Worm (Caenorhabditis elegans) whole organism, L4 larva: ENCODE results near the gene clpf-1.

Source experiments
- aly-2 ChIP-seq: sonication (generic microtip); optimal IDR thresholded peaks from 2 replicates; lab custom pipeline; 2018; ENCODE audit warnings: missing biosample characterization, missing genetic modification characterization
- ama-1 ChIP-seq: fragments of 150-350 bp; optimal IDR thresholded peaks from 2 replicates; lab custom pipeline; 2014; ENCODE audit warnings: inconsistent platforms, mixed read lengths
- ceh-20 ChIP-seq: fragments of 200-800 bp; sonication (Bioruptor generic); IDR thresholded peaks from 2 replicates; pipeline ENCODE4 v1.3.6; 2022; ENCODE audit warnings: missing genetic modification reagents, missing genetic modification characterization, missing compliant biosample characterization
- daf-12 ChIP-seq: fragments of 150-350 bp; optimal IDR thresholded peaks from 2 replicates; lab custom pipeline; 2014; ENCODE audit warnings: missing biosample characterization, missing genetic modification reagents, missing genetic modification characterization
- hlh-11 ChIP-seq: fragments of 200-800 bp; sonication (Bioruptor generic); optimal IDR thresholded peaks from 2 replicates; lab custom pipeline; 2018; ENCODE audit warnings: mild to moderate bottlenecking, missing genetic modification characterization, missing compliant biosample characterization
- lin-39 ChIP-seq: fragments of 150-350 bp; optimal IDR thresholded peaks from 2 replicates; lab custom pipeline; 2014; ENCODE audit warnings: missing biosample characterization, missing genetic modification reagents, missing genetic modification characterization
- nhr-237 ChIP-seq: sonication (generic microtip); optimal IDR thresholded peaks from 2 replicates; lab custom pipeline; 2017; ENCODE audit warnings: missing biosample characterization, missing genetic modification characterization
- nhr-28 ChIP-seq: fragments of 150-350 bp; optimal IDR thresholded peaks from 2 replicates; lab custom pipeline; 2014; ENCODE audit warnings: missing biosample characterization, missing genetic modification characterization
- nhr-76 ChIP-seq: fragments of 150-350 bp; optimal IDR thresholded peaks from 2 replicates; lab custom pipeline; 2014; ENCODE audit warnings: missing biosample characterization, missing genetic modification characterization
- pha-4 ChIP-seq, 2 experiments: fragments of 150-350 bp in 1 of 2; fragments of 200-800 bp in 1 of 2; sonication (Bioruptor generic) in 1 of 2; IDR thresholded peaks in 1 of 2; optimal IDR thresholded peaks in 1 of 2; 2 replicates each; pipeline versions ENCODE4 v1.3.6 to Lab custom; 2014 to 2022; ENCODE audit warnings: missing genetic modification characterization in 2 of 2, missing genetic modification reagents in 2 of 2, missing biosample characterization in 1 of 2, missing compliant biosample characterization in 1 of 2

- TF ChIP-seq ama-1 (lab: Kevin White, UChicago) (no peak), aly-2 (tag; lab: Kevin White, UChicago) (no peak), nhr-237 (tag; lab: Kevin White, UChicago) (no peak), pha-4 (GFP tag; IDR thresholded peaks at IDR 0.05; lab: Robert Waterston, UW) (no peak), pha-4 (tag; optimal IDR thresholded peaks at IDR 0.05; lab: Kevin White, UChicago) (no peak), nhr-76 (no peak), nhr-28 (tag; lab: Kevin White, UChicago) (peak; percentile 20), daf-12 (tag; lab: Kevin White, UChicago) (no peak), ceh-20 (GFP tag; lab: Robert Waterston, UW) (no peak), hlh-11 (tag; lab: Kevin White, UChicago) (no peak), lin-39 (tag; lab: Kevin White, UChicago) (no peak)
Measured at ce11 chrIII:3355791-3356190, 41.8 kb upstream of the clpf-1 start.
